Fruit fly (Drosophila melanogaster): ENCODE data around the gene Glyp.

Gene Glyp

DNA sequence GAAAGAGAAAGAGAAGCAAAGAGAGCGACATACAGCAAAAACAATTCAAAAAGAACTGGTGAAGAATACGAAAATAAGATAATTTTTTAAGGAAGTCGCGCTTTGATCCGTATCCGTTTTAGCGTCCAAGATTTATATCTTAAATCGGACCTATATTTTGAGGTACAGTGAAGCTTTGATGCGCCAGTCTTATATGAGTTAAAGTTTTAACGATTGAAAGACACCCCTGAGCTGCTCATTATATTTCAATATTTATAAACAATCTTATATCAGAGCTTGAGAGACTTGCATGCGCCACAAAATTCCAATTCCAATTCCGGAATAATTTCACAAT, 48.2 kb downstream of the Glyp start (continued):
- TF ChIP-seq CG1832 (GFP tag; optimal IDR thresholded peaks at IDR 0.05) (no peak), insv (GFP tag; optimal IDR thresholded peaks at IDR 0.05) (no peak), NFAT (GFP tag; IDR thresholded peaks at IDR 0.05) (no peak; the same call in 1 of the 2 replicates), Hmx (GFP tag; optimal IDR thresholded peaks at IDR 0.05) (no peak), CG14014 (GFP tag; IDR thresholded peaks at IDR 0.05) (0 out of 2 replicates have a peak, but pooled peaks have one; percentile 4), pan (optimal IDR thresholded peaks at IDR 0.05) (no peak), pan (GFP tag; optimal IDR thresholded peaks at IDR 0.05 in 1 of 2, IDR thresholded peaks at IDR 0.05 in 1 of 2) (no peak), hb (GFP tag; IDR thresholded peaks at IDR 0.05; ENCODE audit: partially characterized antibody) (no peak), CG13424 (tag; optimal IDR thresholded peaks at IDR 0.05) (no peak), D (optimal IDR thresholded peaks at IDR 0.05) (no peak), D (GFP tag; optimal IDR thresholded peaks at IDR 0.05) (no peak), HLH3B (GFP tag; IDR thresholded peaks at IDR 0.05) (no peak), fd96Cb (tag; optimal IDR thresholded peaks at IDR 0.05) (no peak), CG9437 (GFP tag; optimal IDR thresholded peaks at IDR 0.05) (no peak), ewg (GFP tag; optimal IDR thresholded peaks at IDR 0.05) (no peak), emc (GFP tag; optimal IDR thresholded peaks at IDR 0.05) (no peak), Xrp1 (GFP tag; IDR thresholded peaks at IDR 0.05) (no peak; the same call in 1 of the 2 replicates), Hey (tag; optimal IDR thresholded peaks at IDR 0.05) (no peak), CG4730 (GFP tag; IDR thresholded peaks at IDR 0.05) (no peak), CG15011 (GFP tag; optimal IDR thresholded peaks at IDR 0.05) (no peak), Poxn (GFP tag; IDR thresholded peaks at IDR 0.05) (no peak), toy (GFP tag; IDR thresholded peaks at IDR 0.05) (no peak), Oli (tag; optimal IDR thresholded peaks at IDR 0.05) (peak; percentile 3), Side (GFP tag; optimal IDR thresholded peaks at IDR 0.05) (no peak), MBD-R2 (GFP tag; IDR thresholded peaks at IDR 0.05) (no peak), yki (optimal IDR thresholded peaks at IDR 0.05) (peak; percentile 15), CG31224 (GFP tag; IDR thresholded peaks at IDR 0.05) (no peak), ham (GFP tag; IDR thresholded peaks at IDR 0.05) (no peak), lola (GFP tag; optimal IDR thresholded peaks at IDR 0.05) (no peak), scrt (GFP tag; optimal IDR thresholded peaks at IDR 0.05) (no peak), pnt (GFP tag; optimal IDR thresholded peaks at IDR 0.05) (no peak), CG2120 (GFP tag; optimal IDR thresholded peaks at IDR 0.05) (peak; percentile 18), Spps (tag; optimal IDR thresholded peaks at IDR 0.05) (no peak), Dek (tag; optimal IDR thresholded peaks at IDR 0.05) (no peak), ssp (GFP tag; IDR thresholded peaks at IDR 0.05) (no peak), fru (optimal IDR thresholded peaks at IDR 0.05) (no peak), vnd (GFP tag; IDR thresholded peaks at IDR 0.05; ENCODE audit: partially characterized antibody) (no peak), sob (GFP tag; IDR thresholded peaks at IDR 0.05) (no peak), Bgb (GFP tag; IDR thresholded peaks at IDR 0.05; ENCODE audit: partially characterized antibody) (0 out of 2 replicates have a peak, but pooled peaks have one; percentile 5), CG9876 (GFP tag; optimal IDR thresholded peaks at IDR 0.05) (no peak), CG12659 (GFP tag; optimal IDR thresholded peaks at IDR 0.05) (no peak), mld (GFP tag; IDR thresholded peaks at IDR 0.05; ENCODE audit: partially characterized antibody) (no peak), ara (GFP tag; IDR thresholded peaks at IDR 0.05) (no peak), CG2202 (tag; optimal IDR thresholded peaks at IDR 0.05) (no peak), Nf-YB (GFP tag; optimal IDR thresholded peaks at IDR 0.05) (no peak), eve (GFP tag; optimal IDR thresholded peaks at IDR 0.05) (peak in 1 of 2 experiments; percentile 23), sd (tag; optimal IDR thresholded peaks at IDR 0.05) (no peak), grau (tag; optimal IDR thresholded peaks at IDR 0.05) (peak; percentile 75)
